Worm (Caenorhabditis elegans) whole organism, early embryonic: ENCODE measurements around the gene vha-17.

ENCODE experiments used
- B0310.2 ChIP-seq: sonication (generic microtip); optimal IDR thresholded peaks from 2 replicates; lab custom pipeline; 2016; ENCODE audit warnings: mild to moderate bottlenecking, missing genetic modification characterization, missing compliant biosample characterization
- F13C5.2 ChIP-seq: sonication (generic microtip); optimal IDR thresholded peaks from 2 replicates; lab custom pipeline; 2017; ENCODE audit warnings: mild to moderate bottlenecking, missing genetic modification characterization, inconsistent platforms, missing compliant biosample characterization
- aly-1 ChIP-seq: sonication (generic microtip); optimal IDR thresholded peaks from 2 replicates; lab custom pipeline; 2016; ENCODE audit warnings: missing genetic modification characterization, missing compliant biosample characterization
- ama-1 ChIP-seq: fragments of 150-350 bp; optimal IDR thresholded peaks from 2 replicates; lab custom pipeline; 2014
- ceh-13 ChIP-seq: fragments of 200-800 bp; sonication (Bioruptor generic); optimal IDR thresholded peaks from 2 replicates; lab custom pipeline; 2018; ENCODE audit warnings: mild to moderate bottlenecking, missing genetic modification characterization, missing compliant biosample characterization
- ceh-36 ChIP-seq: sonication (generic microtip); optimal IDR thresholded peaks from 2 replicates; lab custom pipeline; 2016; ENCODE audit warnings: missing genetic modification characterization, inconsistent platforms, missing compliant biosample characterization
- ets-7 ChIP-seq: sonication (generic microtip); optimal IDR thresholded peaks from 2 replicates; lab custom pipeline; 2016; ENCODE audit warnings: missing genotype, missing genetic modification characterization, missing compliant biosample characterization
- flt-1 ChIP-seq: fragments of 200-800 bp; sonication (Bioruptor generic); IDR thresholded peaks from 2 replicates; pipeline ENCODE4 v1.3.6; 2022; ENCODE audit warnings: missing genetic modification characterization, missing compliant biosample characterization
- hmbx-1 ChIP-seq: sonication (generic microtip); optimal IDR thresholded peaks from 2 replicates; lab custom pipeline; 2016; ENCODE audit warnings: mild to moderate bottlenecking, missing genetic modification characterization, missing compliant biosample characterization
- hmg-4 ChIP-seq: fragments of 200-800 bp; sonication (Bioruptor generic); optimal IDR thresholded peaks from 2 replicates; lab custom pipeline; 2018; ENCODE audit warnings: mild to moderate bottlenecking, missing genetic modification characterization, missing compliant biosample characterization
- hnd-1 ChIP-seq: sonication (generic microtip); optimal IDR thresholded peaks from 2 replicates; lab custom pipeline; 2016; ENCODE audit warnings: missing genetic modification characterization, missing compliant biosample characterization
- pes-1 ChIP-seq: fragments of 200-800 bp; sonication (Bioruptor generic); IDR thresholded peaks from 2 replicates; pipeline ENCODE4 v1.3.6; 2022; ENCODE audit warnings: missing genetic modification reagents, missing genetic modification characterization, missing compliant biosample characterization
- scrt-1 ChIP-seq: fragments of 200-800 bp; sonication (Bioruptor generic); IDR thresholded peaks from 2 replicates; pipeline ENCODE4 v1.3.6; 2022; ENCODE audit warnings: missing genetic modification characterization, missing compliant biosample characterization
- sea-1 ChIP-seq: fragments of 200-800 bp; sonication (Bioruptor generic); conservative IDR thresholded peaks from 2 replicates; pipeline ENCODE4 v1.3.6; 2022; ENCODE audit warnings: missing genetic modification characterization, missing compliant biosample characterization

ce11 chrIV:9310935-9311566 lies 10.6 kb upstream of the vha-17 start:
- TF ChIP-seq sea-1 (no peak), flt-1 (GFP tag; lab: Robert Waterston, UW) (no peak), hmg-4 (GFP tag; lab: Kevin White, UChicago) (no peak), hmbx-1 (no peak), B0310.2 (no peak), F13C5.2 (no peak), ceh-13 (GFP tag; lab: Kevin White, UChicago) (no peak), hnd-1 (tag; lab: Kevin White, UChicago) (no peak), scrt-1 (GFP tag; lab: Robert Waterston, UW) (no peak), ama-1 (lab: Kevin White, UChicago) (no peak), ets-7 (tag; lab: Kevin White, UChicago) (no peak), aly-1 (no peak), ceh-36 (no peak), pes-1 (GFP tag; lab: Robert Waterston, UW) (no peak)
